Fruit fly (Drosophila melanogaster): ENCODE measurements around the gene pes.
A peak's percentile ranks its signal among the peaks of the same experiment; 100 is the strongest.

Gene pes

dm6 chr2L:7993062-7993685 is 810 bp downstream of the pes start:
- TF ChIP-seq HLH106 (tag; optimal IDR thresholded peaks at IDR 0.05), result peak; percentile 6
- TF ChIP-seq Dif (GFP tag; optimal IDR thresholded peaks at IDR 0.05; ENCODE audit: partially characterized antibody), result peak; percentile 53
- peak; percentile 22 for TF ChIP-seq jim (GFP tag; optimal IDR thresholded peaks at IDR 0.05)
- TF ChIP-seq Rel (GFP tag; optimal IDR thresholded peaks at IDR 0.05), result no peak
- TF ChIP-seq Rel (tag; optimal IDR thresholded peaks at IDR 0.05), result peak; percentile 94
- TF ChIP-seq Abd-B (GFP tag; optimal IDR thresholded peaks at IDR 0.05), result no peak
- TF ChIP-seq brk (GFP tag; optimal IDR thresholded peaks at IDR 0.05), result no peak
- no peak for TF ChIP-seq h (GFP tag; optimal IDR thresholded peaks at IDR 0.05)
- no peak for TF ChIP-seq Jra (GFP tag; optimal IDR thresholded peaks at IDR 0.05)

- TF ChIP-seq foxo (GFP tag; optimal IDR thresholded peaks at IDR 0.05) (no peak), woc (GFP tag; optimal IDR thresholded peaks at IDR 0.05) (no peak), usp (GFP tag; optimal IDR thresholded peaks at IDR 0.05) (no peak), dsf (GFP tag; optimal IDR thresholded peaks at IDR 0.05; ENCODE audit: borderline replicate concordance) (no peak), brk (GFP tag; optimal IDR thresholded peaks at IDR 0.05) (no peak), HLH106 (tag; optimal IDR thresholded peaks at IDR 0.05) (no peak), Hr83 (GFP tag; optimal IDR thresholded peaks at IDR 0.05; ENCODE audit: poor library complexity, severe bottlenecking) (no peak), psq (GFP tag; optimal IDR thresholded peaks at IDR 0.05) (no peak), tai (GFP tag; optimal IDR thresholded peaks at IDR 0.05) (no peak), Rel (GFP tag; optimal IDR thresholded peaks at IDR 0.05) (no peak), Rel (tag; optimal IDR thresholded peaks at IDR 0.05) (no peak), OdsH (GFP tag; optimal IDR thresholded peaks at IDR 0.05) (no peak), Myc (optimal IDR thresholded peaks at IDR 0.05) (no peak), dmrt93B (GFP tag; optimal IDR thresholded peaks at IDR 0.05) (no peak), Hnf4 (GFP tag; optimal IDR thresholded peaks at IDR 0.05) (no peak), Vsx2 (GFP tag; optimal IDR thresholded peaks at IDR 0.05; ENCODE audit: partially characterized antibody) (no peak), CG9705 (GFP tag; optimal IDR thresholded peaks at IDR 0.05) (no peak), jim (GFP tag; optimal IDR thresholded peaks at IDR 0.05) (no peak), CrebA (GFP tag; optimal IDR thresholded peaks at IDR 0.05; ENCODE audit: borderline replicate concordance) (no peak)
Measured at dm6 chr2L:7992654-7993053, 1.3 kb downstream of the pes start.

- TF ChIP-seq Rel (GFP tag; optimal IDR thresholded peaks at IDR 0.05) (no peak), Rel (tag; optimal IDR thresholded peaks at IDR 0.05) (peak; percentile 55), Abd-B (GFP tag; optimal IDR thresholded peaks at IDR 0.05) (no peak), Jra (GFP tag; optimal IDR thresholded peaks at IDR 0.05) (no peak), CrebA (GFP tag; optimal IDR thresholded peaks at IDR 0.05; ENCODE audit: borderline replicate concordance) (no peak), foxo (GFP tag; optimal IDR thresholded peaks at IDR 0.05) (peak in 1 of 2 experiments; percentile 41), br (GFP tag; optimal IDR thresholded peaks at IDR 0.05) (peak; percentile 60), Hnf4 (GFP tag; optimal IDR thresholded peaks at IDR 0.05) (peak; percentile 61), rgr (GFP tag; optimal IDR thresholded peaks at IDR 0.05) (peak; percentile 55), Mio (GFP tag; optimal IDR thresholded peaks at IDR 0.05) (no peak), h (GFP tag; optimal IDR thresholded peaks at IDR 0.05) (peak; percentile 16), Sp1 (GFP tag; optimal IDR thresholded peaks at IDR 0.05) (peak; percentile 77), Dif (GFP tag; optimal IDR thresholded peaks at IDR 0.05; ENCODE audit: partially characterized antibody) (no peak), OdsH (GFP tag; optimal IDR thresholded peaks at IDR 0.05) (peak; percentile 78), woc (GFP tag; optimal IDR thresholded peaks at IDR 0.05) (peak; percentile 15), dmrt93B (GFP tag; optimal IDR thresholded peaks at IDR 0.05) (peak; percentile 15), brk (GFP tag; optimal IDR thresholded peaks at IDR 0.05) (peak; percentile 46), Hr78 (GFP tag; optimal IDR thresholded peaks at IDR 0.05) (no peak), HLH106 (tag; optimal IDR thresholded peaks at IDR 0.05) (peak; percentile 75), tai (GFP tag; optimal IDR thresholded peaks at IDR 0.05) (peak; percentile 75), sv (GFP tag; optimal IDR thresholded peaks at IDR 0.05) (no peak), ey (GFP tag; optimal IDR thresholded peaks at IDR 0.05) (peak; percentile 73), lola (GFP tag; optimal IDR thresholded peaks at IDR 0.05) (no peak), psq (GFP tag; optimal IDR thresholded peaks at IDR 0.05) (peak; percentile 52), CG32264 (GFP tag; optimal IDR thresholded peaks at IDR 0.05) (peak; percentile 28), CG9705 (GFP tag; optimal IDR thresholded peaks at IDR 0.05) (peak; percentile 16), Hr83 (GFP tag; optimal IDR thresholded peaks at IDR 0.05; ENCODE audit: poor library complexity, severe bottlenecking) (no peak)
Measured at dm6 chr2L:7991951-7992350, 2.0 kb downstream of the pes start.

DNA sequence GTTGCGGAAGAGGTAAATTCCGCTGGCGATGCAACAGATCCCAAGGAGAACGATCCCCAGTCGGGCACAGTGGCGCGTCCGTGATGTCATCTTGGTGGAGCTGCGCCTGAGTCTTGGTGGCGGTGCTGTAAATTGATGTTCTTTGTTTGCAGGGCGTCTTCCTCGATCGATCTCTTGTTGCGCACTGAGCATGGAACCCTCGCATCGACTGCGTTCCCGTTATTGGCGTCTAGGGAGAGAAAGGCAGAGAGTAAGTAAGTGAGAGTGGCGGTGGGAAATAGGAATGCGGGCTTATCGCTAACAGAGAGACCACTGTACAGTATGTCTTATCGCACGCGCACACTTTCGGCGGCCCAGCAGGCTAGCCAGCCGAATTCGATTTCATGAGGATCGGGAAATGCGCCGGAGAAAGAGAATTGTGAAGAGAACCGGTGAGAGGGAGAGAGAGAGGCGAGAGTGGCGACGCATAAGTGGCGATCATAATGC is 2.5 kb downstream of the pes start:
- peak; percentile 51 for TF ChIP-seq Hr83 (GFP tag; optimal IDR thresholded peaks at IDR 0.05; ENCODE audit: poor library complexity, severe bottlenecking)
- no peak for TF ChIP-seq br (GFP tag; optimal IDR thresholded peaks at IDR 0.05)
- no peak for TF ChIP-seq Hnf4 (GFP tag; optimal IDR thresholded peaks at IDR 0.05)
- peak; percentile 26 to 69 for TF ChIP-seq dl (GFP tag; optimal IDR thresholded peaks at IDR 0.05; ENCODE audit: insufficient read depth in 1 of 2, partially characterized antibody in 2 of 2)
- TF ChIP-seq woc (GFP tag; optimal IDR thresholded peaks at IDR 0.05), result no peak
- no peak for TF ChIP-seq OdsH (GFP tag; optimal IDR thresholded peaks at IDR 0.05)
- TF ChIP-seq Dif (GFP tag; optimal IDR thresholded peaks at IDR 0.05; ENCODE audit: partially characterized antibody), result peak; percentile 46
- TF ChIP-seq fru (GFP tag; optimal IDR thresholded peaks at IDR 0.05), result no peak
- no peak for TF ChIP-seq Rel (GFP tag; optimal IDR thresholded peaks at IDR 0.05)
- no peak for TF ChIP-seq Rel (tag; optimal IDR thresholded peaks at IDR 0.05)
- TF ChIP-seq foxo (GFP tag; optimal IDR thresholded peaks at IDR 0.05), result no peak
- no peak for TF ChIP-seq dsf (GFP tag; optimal IDR thresholded peaks at IDR 0.05; ENCODE audit: borderline replicate concordance)
- peak; percentile 4 for TF ChIP-seq HLH106 (tag; optimal IDR thresholded peaks at IDR 0.05)
- no peak for TF ChIP-seq rgr (GFP tag; optimal IDR thresholded peaks at IDR 0.05)
- no peak for TF ChIP-seq Jra (GFP tag; optimal IDR thresholded peaks at IDR 0.05)
- TF ChIP-seq Abd-B (GFP tag; optimal IDR thresholded peaks at IDR 0.05), result no peak
- no peak for TF ChIP-seq GATAd (GFP tag; optimal IDR thresholded peaks at IDR 0.05)

All from whole organism, wandering third instar larva.